Worm (Caenorhabditis elegans) whole organism, L3 larva: ENCODE measurements around the gene clec-162.
A peak's percentile ranks its signal among the peaks of the same experiment; 100 is the strongest.

ENCODE experiments used
- R02D3.7 ChIP-seq: fragments of 150-350 bp; optimal IDR thresholded peaks from 2 replicates; lab custom pipeline; 2014; ENCODE audit warnings: missing biosample characterization, missing genetic modification characterization
- ZK546.5 ChIP-seq: sonication (generic microtip); optimal IDR thresholded peaks from 2 replicates; lab custom pipeline; 2017; ENCODE audit warnings: missing biosample characterization, missing genetic modification characterization
- aly-2 ChIP-seq: fragments of 150-350 bp; optimal IDR thresholded peaks from 2 replicates; lab custom pipeline; 2014; ENCODE audit warnings: missing biosample characterization, missing genetic modification characterization
- ama-1 ChIP-seq: fragments of 150-350 bp; optimal IDR thresholded peaks from 2 replicates; lab custom pipeline; 2018
- ceh-16 ChIP-seq: sonication (generic microtip); optimal IDR thresholded peaks from 2 replicates; lab custom pipeline; 2017; ENCODE audit warnings: missing biosample characterization, missing genetic modification characterization
- ceh-28 ChIP-seq: fragments of 150-350 bp; optimal IDR thresholded peaks from 2 replicates; lab custom pipeline; 2014; ENCODE audit warnings: missing biosample characterization, missing genetic modification reagents, missing genetic modification characterization
- ceh-9 ChIP-seq: sonication (generic microtip); optimal IDR thresholded peaks from 2 replicates; lab custom pipeline; 2018; ENCODE audit warnings: missing biosample characterization, missing genetic modification characterization
- daf-12 ChIP-seq: fragments of 150-350 bp; optimal IDR thresholded peaks from 2 replicates; lab custom pipeline; 2014; ENCODE audit warnings: missing biosample characterization, missing genetic modification reagents, missing genetic modification characterization
- egl-27 ChIP-seq: sonication (generic microtip); optimal IDR thresholded peaks from 4 replicates; lab custom pipeline; 2017; ENCODE audit warnings: missing biosample characterization, missing genetic modification reagents, missing genetic modification characterization
- elt-2 ChIP-seq: sonication (generic microtip); optimal IDR thresholded peaks from 2 replicates; lab custom pipeline; 2016; ENCODE audit warnings: missing genetic modification reagents, mild to moderate bottlenecking, missing genetic modification characterization, missing compliant biosample characterization
- elt-3 ChIP-seq, 3 experiments: fragments of 150-350 bp in 1 of 3; sonication (generic microtip) in 2 of 3; optimal IDR thresholded peaks; 2 replicates in 2 of 3; 4 replicates in 1 of 3; lab custom pipeline; 2014 to 2017; ENCODE audit warnings: missing biosample characterization in 3 of 3, missing genetic modification characterization in 3 of 3
- fkh-2 ChIP-seq: fragments of 150-350 bp; optimal IDR thresholded peaks from 2 replicates; lab custom pipeline; 2014; ENCODE audit warnings: missing biosample characterization, missing genetic modification reagents, missing genetic modification characterization
- fos-1 ChIP-seq: fragments of 150-350 bp; optimal IDR thresholded peaks from 2 replicates; lab custom pipeline; 2014; ENCODE audit warnings: missing biosample characterization, missing genetic modification characterization
- hmg-11 ChIP-seq: sonication (generic microtip); optimal IDR thresholded peaks from 2 replicates; lab custom pipeline; 2016; ENCODE audit warnings: missing genetic modification characterization, missing compliant biosample characterization
- lin-15B ChIP-seq: fragments of 150-350 bp; optimal IDR thresholded peaks from 2 replicates; lab custom pipeline; 2014; ENCODE audit warnings: missing biosample characterization, missing genetic modification characterization
- lin-39 ChIP-seq: fragments of 150-350 bp; optimal IDR thresholded peaks from 2 replicates; lab custom pipeline; 2018; ENCODE audit warnings: missing biosample characterization, missing genetic modification reagents, missing genetic modification characterization
- lsy-12 ChIP-seq: sonication (generic microtip); optimal IDR thresholded peaks from 2 replicates; lab custom pipeline; 2016; ENCODE audit warnings: mild to moderate bottlenecking, missing genetic modification characterization, missing compliant biosample characterization
- mdl-1 ChIP-seq: fragments of 150-350 bp; optimal IDR thresholded peaks from 2 replicates; lab custom pipeline; 2014; ENCODE audit warnings: missing biosample characterization, missing genetic modification characterization
- mml-1 ChIP-seq: fragments of 150-350 bp; sonication (generic microtip); optimal IDR thresholded peaks from 3 replicates; lab custom pipeline; 2014; ENCODE audit warnings: missing biosample characterization, missing genetic modification characterization
- nfya-1 ChIP-seq: sonication (generic microtip); optimal IDR thresholded peaks from 2 replicates; lab custom pipeline; 2017; ENCODE audit warnings: missing genetic modification characterization, mild to moderate bottlenecking, missing compliant biosample characterization, antibody characterized with exemption, moderate library complexity; ENCODE audit not compliant: insufficient read depth
- nhr-11 ChIP-seq: fragments of 150-350 bp; optimal IDR thresholded peaks from 2 replicates; lab custom pipeline; 2014; ENCODE audit warnings: missing biosample characterization, missing genetic modification characterization
- nhr-12 ChIP-seq: fragments of 150-350 bp; optimal IDR thresholded peaks from 2 replicates; lab custom pipeline; 2014; ENCODE audit warnings: missing biosample characterization, missing genetic modification characterization
- nhr-23 ChIP-seq: fragments of 150-350 bp; optimal IDR thresholded peaks from 2 replicates; lab custom pipeline; 2014; ENCODE audit warnings: missing biosample characterization, missing genetic modification reagents, missing genetic modification characterization
- nhr-237 ChIP-seq: fragments of 150-350 bp; optimal IDR thresholded peaks from 2 replicates; lab custom pipeline; 2014; ENCODE audit warnings: missing biosample characterization, missing genetic modification characterization
- nhr-28 ChIP-seq: fragments of 150-350 bp; optimal IDR thresholded peaks from 2 replicates; lab custom pipeline; 2014; ENCODE audit warnings: missing biosample characterization, missing genetic modification characterization
- nhr-43 ChIP-seq: sonication (generic microtip); optimal IDR thresholded peaks from 2 replicates; lab custom pipeline; 2016; ENCODE audit warnings: mild to moderate bottlenecking, missing genetic modification characterization, missing compliant biosample characterization; ENCODE audit not compliant: poor library complexity, severe bottlenecking
- nhr-76 ChIP-seq: fragments of 150-350 bp; sonication (generic microtip); optimal IDR thresholded peaks from 5 replicates; lab custom pipeline; 2014; ENCODE audit warnings: missing biosample characterization, missing genetic modification characterization
- pha-4 ChIP-seq: fragments of 150-350 bp; optimal IDR thresholded peaks from 2 replicates; lab custom pipeline; 2014; ENCODE audit warnings: missing biosample characterization, missing genetic modification reagents, missing genetic modification characterization
- sea-2 ChIP-seq: fragments of 150-350 bp; sonication (generic microtip); optimal IDR thresholded peaks from 4 replicates; lab custom pipeline; 2014; ENCODE audit warnings: missing biosample characterization, missing genetic modification reagents, missing genetic modification characterization
- tbx-2 ChIP-seq: sonication (generic microtip); optimal IDR thresholded peaks from 2 replicates; lab custom pipeline; 2016; ENCODE audit warnings: mild to moderate bottlenecking, missing genetic modification characterization, missing compliant biosample characterization
- unc-39 ChIP-seq: sonication (generic microtip); optimal IDR thresholded peaks from 4 replicates; lab custom pipeline; 2017; ENCODE audit warnings: missing biosample characterization, missing genetic modification characterization
- unc-62 ChIP-seq: fragments of 150-350 bp; sonication (generic microtip); optimal IDR thresholded peaks from 4 replicates; lab custom pipeline; 2014; ENCODE audit warnings: missing biosample characterization, missing genetic modification reagents, missing genetic modification characterization
- zag-1 ChIP-seq: fragments of 150-350 bp; optimal IDR thresholded peaks from 2 replicates; lab custom pipeline; 2014; ENCODE audit warnings: missing biosample characterization, missing genetic modification characterization

Gene clec-162

ce11 chrIII:9764718-9765117, 39.7 kb upstream of the clec-162 start:
- no peak for TF ChIP-seq aly-2 (tag; lab: Kevin White, UChicago)
- no peak for TF ChIP-seq nhr-43 (tag; lab: Kevin White, UChicago)
- no peak for TF ChIP-seq ceh-9 (tag; lab: Kevin White, UChicago)
- TF ChIP-seq ceh-28 (tag; lab: Kevin White, UChicago): no peak
- TF ChIP-seq hmg-11 (tag; lab: Kevin White, UChicago): peak; percentile 10
- no peak for TF ChIP-seq daf-12 (tag; lab: Kevin White, UChicago)
- TF ChIP-seq nhr-11 (tag; lab: Kevin White, UChicago): no peak
- no peak for TF ChIP-seq mdl-1 (tag; lab: Kevin White, UChicago)
- no peak for TF ChIP-seq elt-2
- peak; percentile 29 for TF ChIP-seq ama-1 (lab: Kevin White, UChicago)
- no peak for TF ChIP-seq R02D3.7 (tag; lab: Kevin White, UChicago)
- TF ChIP-seq lin-39 (tag; lab: Kevin White, UChicago): peak; percentile 1
- TF ChIP-seq unc-39: no peak
- no peak for TF ChIP-seq egl-27 (tag; lab: Kevin White, UChicago)
- no peak for TF ChIP-seq zag-1 (tag; lab: Kevin White, UChicago)
- no peak for TF ChIP-seq nhr-23
- TF ChIP-seq nhr-76 (tag; lab: Kevin White, UChicago): no peak
- TF ChIP-seq, all 47 proteins: peak for 3

DNA sequence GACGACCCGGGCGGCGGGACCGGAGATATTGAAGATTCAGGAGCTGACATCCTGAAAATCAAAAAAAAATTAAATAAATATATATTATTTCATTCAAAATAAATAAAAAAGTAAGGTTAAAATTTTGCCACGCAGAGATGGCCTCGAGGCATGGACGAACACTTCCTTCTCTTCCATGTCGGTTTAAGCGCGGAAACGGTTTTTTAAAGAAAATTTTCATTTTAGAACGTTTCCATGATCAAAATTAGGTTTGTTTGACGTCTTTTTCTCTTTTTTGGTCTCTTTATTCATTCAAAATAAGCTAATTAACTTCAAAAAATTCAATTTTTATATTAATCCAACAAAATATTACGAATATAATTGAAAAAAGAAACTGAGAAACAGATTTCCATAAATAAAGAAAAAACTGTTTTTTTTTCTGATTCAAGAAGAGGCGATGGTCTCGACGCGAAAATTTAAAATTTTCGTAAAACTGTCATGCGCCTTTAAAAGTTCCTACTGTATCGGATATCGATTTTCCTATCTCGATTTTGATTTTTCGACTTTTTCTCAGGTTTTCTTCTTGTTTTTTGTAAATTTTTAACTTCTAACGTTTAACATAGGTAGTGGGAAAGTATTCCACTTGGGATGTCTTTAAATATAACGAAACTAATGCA, 37.2 kb upstream of the clec-162 start, which contains the start of gene gcc-2:
TSS of gene gcc-2 (minus strand) at position 51 of the 656 bp plus-strand sequence.
- TF ChIP-seq lin-15B: no peak
- no peak for TF ChIP-seq nhr-12 (tag; lab: Kevin White, UChicago)
- no peak for TF ChIP-seq elt-3 (tag; optimal IDR thresholded peaks at IDR 0.05; lab: Kevin White, UChicago)
- no peak for TF ChIP-seq nhr-23
- TF ChIP-seq sea-2 (GFP tag; lab: Kevin White, UChicago): no peak
- no peak for TF ChIP-seq lsy-12 (tag; lab: Kevin White, UChicago)
- no peak for TF ChIP-seq fos-1 (tag; lab: Kevin White, UChicago)
- no peak for TF ChIP-seq unc-62 (GFP tag; lab: Kevin White, UChicago)

DNA sequence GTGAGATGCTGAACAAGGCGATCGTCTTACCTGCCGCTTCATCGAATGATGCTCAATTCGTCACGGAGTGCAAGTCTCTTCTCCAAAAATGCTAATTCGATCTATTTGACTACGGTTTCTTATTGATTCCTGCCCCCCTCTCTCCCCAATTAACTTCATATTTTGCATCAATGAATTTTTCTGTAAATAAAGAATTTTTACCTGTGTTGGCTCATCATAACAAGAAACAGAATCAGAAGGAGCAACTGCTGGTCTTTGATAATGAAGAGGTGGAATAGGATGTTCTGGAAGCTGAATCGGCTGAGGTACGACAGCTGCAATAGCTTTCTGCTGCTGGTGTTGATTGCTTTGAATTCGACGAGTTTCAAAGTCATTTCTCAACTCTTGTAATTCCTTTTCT, 35.2 kb upstream of the clec-162 start:
- TF ChIP-seq fkh-2 (tag; lab: Kevin White, UChicago) (no peak), zag-1 (tag; lab: Kevin White, UChicago) (no peak), unc-62 (GFP tag; lab: Kevin White, UChicago) (no peak), egl-27 (tag; lab: Kevin White, UChicago) (no peak), lin-39 (tag; lab: Kevin White, UChicago) (no peak), pha-4 (no peak), ceh-9 (tag; lab: Kevin White, UChicago) (no peak), ceh-16 (tag; lab: Kevin White, UChicago) (no peak), nhr-237 (tag; lab: Kevin White, UChicago) (no peak), tbx-2 (tag; lab: Kevin White, UChicago) (no peak), nhr-28 (tag; lab: Kevin White, UChicago) (no peak), mml-1 (tag; lab: Kevin White, UChicago) (no peak), unc-39 (no peak), elt-3 (tag; optimal IDR thresholded peaks at IDR 0.05; lab: Kevin White, UChicago) (no peak)

ce11 chrIII:9758848-9759247, 33.8 kb upstream of the clec-162 start, which contains the start of gene rmd-1:
rmd-1 (plus strand) TSS chrIII:9759094.
- TF ChIP-seq nfya-1 (tag; lab: Kevin White, UChicago): no peak
- no peak for TF ChIP-seq ZK546.5
- TF ChIP-seq nhr-28 (tag; lab: Kevin White, UChicago): no peak
- TF ChIP-seq lin-39 (tag; lab: Kevin White, UChicago): no peak
- TF ChIP-seq lin-15B: no peak

ce11 chrIII:9757414-9757813, 32.4 kb upstream of the clec-162 start, which contains the start of gene vps-53:
vps-53 (minus strand) TSS chrIII:9757514.
- no peak for TF ChIP-seq sea-2 (GFP tag; lab: Kevin White, UChicago)
- TF ChIP-seq aly-2 (tag; lab: Kevin White, UChicago): no peak
- no peak for TF ChIP-seq nhr-11 (tag; lab: Kevin White, UChicago)
- TF ChIP-seq mml-1 (tag; lab: Kevin White, UChicago): no peak
- TF ChIP-seq fos-1 (tag; lab: Kevin White, UChicago): no peak
- TF ChIP-seq unc-39: no peak
- TF ChIP-seq, all 47 proteins: peak for 0
